Fruit fly (Drosophila melanogaster) whole organism, embryonic: ENCODE measurements around the gene CG8191.

Experiments used
- Ada2b ChIP-seq: fragments of 200-800 bp; sonication (Bioruptor generic); IDR thresholded peaks from 2 replicates; pipeline ENCODE4 v1.3.6; 2022; ENCODE audit warnings: missing biosample characterization, missing genetic modification characterization
- B-H2 ChIP-seq: fragments of 200-800 bp; sonication (Bioruptor generic); optimal IDR thresholded peaks from 2 replicates; lab custom pipeline; 2018; ENCODE audit warnings: missing biosample characterization, mild to moderate bottlenecking, missing genetic modification characterization
- CG11695 ChIP-seq: fragments of 200-800 bp; sonication (Bioruptor generic); IDR thresholded peaks from 3 replicates; pipeline ENCODE4 v1.3.6; 2022; ENCODE audit warnings: missing biosample characterization, missing genetic modification characterization
- CG13287 ChIP-seq: fragments of 200-800 bp; sonication (Bioruptor generic); IDR thresholded peaks from 2 replicates; pipeline ENCODE4 v1.3.6; 2022; ENCODE audit warnings: missing biosample characterization, missing genetic modification characterization; ENCODE audit not compliant: partially characterized antibody
- CG14050 ChIP-seq: fragments of 200-800 bp; sonication (Bioruptor generic); IDR thresholded peaks from 3 replicates; pipeline ENCODE4 v1.3.6; 2022; ENCODE audit warnings: missing biosample characterization, missing genetic modification characterization
- CG15073 ChIP-seq: fragments of 200-800 bp; sonication (Bioruptor generic); optimal IDR thresholded peaks from 2 replicates; lab custom pipeline; 2016; ENCODE audit warnings: missing biosample characterization, missing genetic modification characterization
- CG17829 ChIP-seq: fragments of 200-800 bp; optimal IDR thresholded peaks from 2 replicates; lab custom pipeline; 2019; ENCODE audit warnings: missing biosample characterization, mild to moderate bottlenecking, missing genetic modification characterization, moderate library complexity
- CG2116 ChIP-seq: fragments of 200-800 bp; sonication (Bioruptor generic); optimal IDR thresholded peaks from 3 replicates; lab custom pipeline; 2018; ENCODE audit warnings: missing biosample characterization, mild to moderate bottlenecking, missing genetic modification characterization
- CG42726 ChIP-seq: fragments of 200-800 bp; sonication (Bioruptor generic); IDR thresholded peaks from 2 replicates; pipeline ENCODE4 v1.3.6; 2022; ENCODE audit warnings: missing biosample characterization, missing genetic modification characterization; ENCODE audit not compliant: partially characterized antibody
- CG4617 ChIP-seq: fragments of 200-800 bp; sonication (Bioruptor generic); optimal IDR thresholded peaks from 3 replicates; lab custom pipeline; 2016; ENCODE audit warnings: missing biosample characterization, missing genetic modification characterization, borderline replicate concordance
- CG4730 ChIP-seq: fragments of 200-800 bp; sonication (Bioruptor generic); IDR thresholded peaks from 2 replicates; pipeline ENCODE4 v1.3.6; 2022; ENCODE audit warnings: missing biosample characterization, missing genetic modification characterization
- CG6683 ChIP-seq: fragments of 200-800 bp; sonication (Bioruptor generic); optimal IDR thresholded peaks from 2 replicates; lab custom pipeline; 2017; ENCODE audit warnings: missing biosample characterization, mild to moderate bottlenecking, missing genetic modification characterization, missing genetic modification reagents
- CG6689 ChIP-seq: fragments of 200-800 bp; sonication (Bioruptor generic); IDR thresholded peaks from 2 replicates; pipeline ENCODE4 v1.3.6; 2022; ENCODE audit warnings: missing biosample characterization, missing genetic modification characterization
- CG9727 ChIP-seq: fragments of 200-800 bp; sonication (Bioruptor generic); optimal IDR thresholded peaks from 3 replicates; lab custom pipeline; 2017; ENCODE audit warnings: missing biosample characterization, mild to moderate bottlenecking, missing genetic modification characterization
- Dfd ChIP-seq, 2 experiments: fragments of >200 bp; optimal IDR thresholded peaks; 2 replicates each; lab custom pipeline; 2017; ENCODE audit warnings: missing biosample characterization in 2 of 2, missing genetic modification characterization in 2 of 2
- Dll ChIP-seq: fragments of 200-800 bp; sonication (Bioruptor generic); IDR thresholded peaks from 4 replicates; pipeline ENCODE4 v1.3.6; 2022; ENCODE audit warnings: missing biosample characterization, missing genetic modification characterization; ENCODE audit not compliant: partially characterized antibody
- Ets65A ChIP-seq: fragments of 200-800 bp; sonication (Bioruptor generic); peaks from one replicate; lab custom pipeline; 2016; ENCODE audit warnings: missing biosample characterization, missing genetic modification characterization
- Hmr ChIP-seq: fragments of 200-800 bp; sonication (Bioruptor generic); optimal IDR thresholded peaks from 3 replicates; lab custom pipeline; 2017; ENCODE audit warnings: mild to moderate bottlenecking, missing biosample characterization, missing genetic modification reagents, missing genetic modification characterization
- Lim3 ChIP-seq: fragments of 200-800 bp; sonication (Bioruptor generic); IDR thresholded peaks from 2 replicates; pipeline ENCODE4 v1.3.6; 2022; ENCODE audit warnings: missing biosample characterization, missing genetic modification characterization
- MBD-R2 ChIP-seq: fragments of 200-800 bp; sonication (Bioruptor generic); IDR thresholded peaks from 2 replicates; pipeline ENCODE4 v1.3.6; 2022; ENCODE audit warnings: missing biosample characterization, missing genetic modification characterization
- Max ChIP-seq: fragments of 200-800 bp; sonication (Bioruptor generic); optimal IDR thresholded peaks from 2 replicates; lab custom pipeline; 2016; ENCODE audit warnings: missing biosample characterization, mild to moderate bottlenecking, missing genetic modification characterization
- Stat92E ChIP-seq, 3 experiments: fragments of >200 bp in 2 of 3; fragments of 200-800 bp in 1 of 3; sonication (Bioruptor generic) in 1 of 3; optimal IDR thresholded peaks; 2 replicates each; lab custom pipeline; 2017 to 2019; ENCODE audit warnings: missing biosample characterization in 3 of 3, missing genetic modification characterization in 3 of 3, mild to moderate bottlenecking in 1 of 3, moderate library complexity in 1 of 3
- ash1 ChIP-seq: fragments of 200-800 bp; sonication (Bioruptor generic); optimal IDR thresholded peaks from 2 replicates; lab custom pipeline; 2018; ENCODE audit warnings: missing biosample characterization, mild to moderate bottlenecking, missing genetic modification characterization
- az2 ChIP-seq: fragments of 200-800 bp; sonication (Bioruptor generic); optimal IDR thresholded peaks from 3 replicates; lab custom pipeline; 2016; ENCODE audit warnings: missing biosample characterization, missing genetic modification characterization
- cad ChIP-seq: fragments of >200 bp; optimal IDR thresholded peaks from 2 replicates; lab custom pipeline; 2017; ENCODE audit warnings: missing biosample characterization, missing genetic modification characterization
- chif ChIP-seq, 2 experiments: fragments of 200-800 bp; sonication (Bioruptor generic); optimal IDR thresholded peaks; 3 replicates each; lab custom pipeline; 2016; ENCODE audit warnings: missing biosample characterization in 2 of 2, missing genetic modification characterization in 2 of 2
- cwo ChIP-seq: fragments of 200-800 bp; sonication (Bioruptor generic); optimal IDR thresholded peaks from 3 replicates; lab custom pipeline; 2017; ENCODE audit warnings: missing biosample characterization, missing genetic modification characterization, mild to moderate bottlenecking, moderate library complexity, missing genetic modification reagents
- danr ChIP-seq: fragments of 200-800 bp; sonication (Bioruptor generic); IDR thresholded peaks from 2 replicates; pipeline ENCODE4 v1.3.6; 2022; ENCODE audit warnings: missing biosample characterization, missing genetic modification characterization
- dm ChIP-seq: fragments of 200-800 bp; sonication (Bioruptor generic); optimal IDR thresholded peaks from 3 replicates; lab custom pipeline; 2016; ENCODE audit warnings: missing biosample characterization, missing genetic modification characterization
- dpn ChIP-seq, 2 experiments: fragments of 200-800 bp; sonication (Bioruptor generic); optimal IDR thresholded peaks; 3 replicates each; lab custom pipeline; 2016; ENCODE audit warnings: missing biosample characterization in 2 of 2, missing genetic modification characterization in 2 of 2
- ems ChIP-seq: fragments of 200-800 bp; sonication (Bioruptor generic); optimal IDR thresholded peaks from 3 replicates; lab custom pipeline; 2016; ENCODE audit warnings: missing biosample characterization, missing genetic modification characterization
- exex ChIP-seq: fragments of 200-800 bp; sonication (Bioruptor generic); optimal IDR thresholded peaks from 4 replicates; lab custom pipeline; 2018; ENCODE audit warnings: missing biosample characterization, mild to moderate bottlenecking, missing genetic modification characterization, moderate library complexity
- fu2 ChIP-seq: fragments of 200-800 bp; sonication (Bioruptor generic); optimal IDR thresholded peaks from 2 replicates; lab custom pipeline; 2016; ENCODE audit warnings: missing biosample characterization, missing genetic modification characterization
- gem ChIP-seq: fragments of 200-800 bp; sonication (Bioruptor generic); optimal IDR thresholded peaks from 2 replicates; lab custom pipeline; 2019; ENCODE audit warnings: missing biosample characterization, mild to moderate bottlenecking, missing genetic modification characterization, moderate library complexity
- grn ChIP-seq: fragments of 200-800 bp; sonication (Bioruptor generic); optimal IDR thresholded peaks from 3 replicates; lab custom pipeline; 2017; ENCODE audit warnings: missing biosample characterization, missing genetic modification characterization
- gt ChIP-seq: fragments of 200-800 bp; sonication (Bioruptor generic); IDR thresholded peaks from 2 replicates; pipeline ENCODE4 v1.3.6; 2022; ENCODE audit warnings: missing biosample characterization, missing genetic modification characterization
- hbn ChIP-seq: fragments of 200-800 bp; sonication (Bioruptor generic); IDR thresholded peaks from 2 replicates; pipeline ENCODE4 v1.3.6; 2022; ENCODE audit warnings: missing biosample characterization, missing genetic modification characterization; ENCODE audit not compliant: partially characterized antibody
- jigr1 ChIP-seq: fragments of 200-800 bp; sonication (Bioruptor generic); IDR thresholded peaks from 3 replicates; pipeline ENCODE4 v1.3.6; 2022; ENCODE audit warnings: missing biosample characterization, missing genetic modification characterization
- lab ChIP-seq: fragments of 200-800 bp; sonication (Bioruptor generic); optimal IDR thresholded peaks from 3 replicates; lab custom pipeline; 2017; ENCODE audit warnings: missing biosample characterization, missing genetic modification characterization, mild to moderate bottlenecking, moderate library complexity, missing genetic modification reagents
- lmd ChIP-seq: fragments of 200-800 bp; sonication (Bioruptor generic); IDR thresholded peaks from 2 replicates; pipeline ENCODE4 v1.3.6; 2022; ENCODE audit warnings: missing biosample characterization, missing genetic modification characterization
- maf-S ChIP-seq: fragments of 200-800 bp; sonication (Bioruptor generic); optimal IDR thresholded peaks from 2 replicates; lab custom pipeline; 2016; ENCODE audit warnings: missing biosample characterization, missing genetic modification characterization
- mam ChIP-seq: fragments of 200-800 bp; sonication (Bioruptor generic); optimal IDR thresholded peaks from 3 replicates; lab custom pipeline; 2016; ENCODE audit warnings: missing biosample characterization, missing genetic modification characterization
- nmo ChIP-seq: fragments of 200-800 bp; sonication (Bioruptor generic); optimal IDR thresholded peaks from 2 replicates; lab custom pipeline; 2018; ENCODE audit warnings: missing biosample characterization, mild to moderate bottlenecking, missing genetic modification characterization, moderate library complexity
- prd ChIP-seq, 3 experiments: fragments of >200 bp in 2 of 3; fragments of 200-800 bp in 1 of 3; sonication (Bioruptor generic) in 1 of 3; optimal IDR thresholded peaks in 2 of 3; IDR thresholded peaks in 1 of 3; 2 replicates in 2 of 3; 3 replicates in 1 of 3; pipeline versions ENCODE4 v1.3.6 to Lab custom; 2017 to 2022; ENCODE audit warnings: missing biosample characterization in 1 of 3, missing genetic modification characterization in 1 of 3
- psq ChIP-seq: fragments of 200-800 bp; sonication (Bioruptor generic); optimal IDR thresholded peaks from 2 replicates; lab custom pipeline; 2017; ENCODE audit warnings: missing biosample characterization, missing genetic modification characterization
- pzg ChIP-seq: fragments of 200-800 bp; sonication (Bioruptor generic); optimal IDR thresholded peaks from 3 replicates; lab custom pipeline; 2018; ENCODE audit warnings: missing biosample characterization, mild to moderate bottlenecking, missing genetic modification characterization, moderate library complexity
- ro ChIP-seq: fragments of 200-800 bp; sonication (Bioruptor generic); IDR thresholded peaks from 2 replicates; pipeline ENCODE4 v1.3.6; 2022; ENCODE audit warnings: missing biosample characterization, missing genetic modification characterization
- row ChIP-seq: fragments of 200-800 bp; sonication (Bioruptor generic); IDR thresholded peaks from 3 replicates; pipeline ENCODE4 v1.3.6; 2022; ENCODE audit warnings: missing biosample characterization, missing genetic modification characterization
- sqz ChIP-seq: fragments of 200-800 bp; sonication (Bioruptor generic); optimal IDR thresholded peaks from 3 replicates; lab custom pipeline; 2018; ENCODE audit warnings: missing biosample characterization, mild to moderate bottlenecking, missing genetic modification characterization
- sr ChIP-seq: fragments of 200-800 bp; sonication (Bioruptor generic); IDR thresholded peaks from 3 replicates; pipeline ENCODE4 v1.3.6; 2022; ENCODE audit warnings: missing biosample characterization, missing genetic modification characterization

The CG8191 gene

DNA sequence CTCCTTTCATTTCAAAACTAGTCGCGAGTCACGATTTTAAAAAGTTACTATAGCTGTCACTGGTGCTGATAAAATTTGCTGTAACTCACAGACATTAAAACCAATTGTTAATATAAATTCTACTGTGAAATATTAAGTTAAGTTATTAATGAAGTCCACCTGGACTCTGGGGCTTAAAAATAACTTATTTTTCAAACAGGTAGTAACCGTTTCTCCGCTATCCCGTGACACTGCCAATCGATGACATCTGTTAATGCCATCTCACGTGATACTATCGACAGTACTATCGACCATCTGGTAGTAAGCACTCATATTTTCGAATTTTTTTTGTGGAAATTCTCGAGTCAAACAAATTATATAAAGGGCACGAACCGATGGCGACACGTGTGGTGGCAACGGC lies 2.0 kb downstream of the CG8191 start, which contains the start of the genes CG12379 and MagR (continued):
- TF ChIP-seq Ets65A (GFP tag; lab: Kevin White, UChicago) (peak; percentile 71), lab (GFP tag; lab: Kevin White, UChicago) (no peak), mam (peak; percentile 72), chif (GFP tag; optimal IDR thresholded peaks at IDR 0.05; lab: Kevin White, UChicago) (peak; percentile 8 to 29), CG13287 (GFP tag; lab: Robert Waterston, UW) (peak; percentile 78), CG6683 (GFP tag; lab: Kevin White, UChicago) (no peak), ash1 (GFP tag; lab: Kevin White, UChicago) (no peak), dm (GFP tag; lab: Kevin White, UChicago) (peak; percentile 38), prd (optimal IDR thresholded peaks at IDR 0.05; lab: Kevin White, UChicago) (no peak), prd (GFP tag; IDR thresholded peaks at IDR 0.05; lab: Robert Waterston, UW) (peak; percentile 70), CG15073 (GFP tag; lab: Kevin White, UChicago) (no peak), cwo (GFP tag; lab: Kevin White, UChicago) (no peak), Dll (peak; percentile 80), fu2 (peak; percentile 27), dpn (GFP tag; optimal IDR thresholded peaks at IDR 0.05; lab: Kevin White, UChicago) (peak; percentile 53 to 71), az2 (GFP tag; lab: Kevin White, UChicago) (peak; percentile 31), cad (no peak), Lim3 (GFP tag; lab: Robert Waterston, UW) (no peak), ems (peak; percentile 39), CG9727 (GFP tag; lab: Kevin White, UChicago) (peak; percentile 64), CG4730 (GFP tag; lab: Robert Waterston, UW) (no peak), maf-S (GFP tag; lab: Kevin White, UChicago) (peak; percentile 29), CG2116 (GFP tag; lab: Kevin White, UChicago) (peak; percentile 79), B-H2 (GFP tag; lab: Kevin White, UChicago) (peak; percentile 73), exex (no peak), psq (GFP tag; lab: Kevin White, UChicago) (no peak), hbn (peak; percentile 66), Hmr (no peak), gt (GFP tag; lab: Robert Waterston, UW) (no peak), pzg (peak; percentile 58), CG42726 (GFP tag; lab: Robert Waterston, UW) (peak; percentile 62; the same call in 1 of the 2 replicates), Stat92E (GFP tag; optimal IDR thresholded peaks at IDR 0.05; lab: Kevin White, UChicago) (no peak), nmo (GFP tag; lab: Kevin White, UChicago) (peak; percentile 80), Ada2b (GFP tag; lab: Robert Waterston, UW) (0 out of 2 replicates have a peak, but pooled peaks have one; percentile 9), Max (GFP tag; lab: Kevin White, UChicago) (peak; percentile 28), ro (GFP tag; lab: Robert Waterston, UW) (0 out of 2 replicates have a peak, but pooled peaks have one; percentile 14), danr (0 out of 2 replicates have a peak, but pooled peaks have one; percentile 15), CG6689 (GFP tag; lab: Robert Waterston, UW) (peak; percentile 28; the same call in 1 of the 2 replicates), CG17829 (tag; lab: Kevin White, UChicago) (peak; percentile 33), jigr1 (GFP tag; lab: Robert Waterston, UW) (no peak), row (peak; percentile 95), CG4617 (GFP tag; lab: Kevin White, UChicago) (peak; percentile 42), sqz (GFP tag; lab: Kevin White, UChicago) (no peak), gem (tag; lab: Kevin White, UChicago) (no peak), Dfd (GFP tag; optimal IDR thresholded peaks at IDR 0.05; lab: Kevin White, UChicago) (no peak), grn (GFP tag; lab: Kevin White, UChicago) (no peak), MBD-R2 (GFP tag; lab: Robert Waterston, UW) (peak; percentile 48; the same call in 1 of the 2 replicates), sr (no peak), CG14050 (GFP tag; lab: Robert Waterston, UW) (no peak), lmd (peak; percentile 62), CG11695 (GFP tag; lab: Robert Waterston, UW) (no peak)
